Fruit fly (Drosophila melanogaster): ENCODE measurements around the gene CG4991.

dm6 chrX:17066632-17067031, 25.0 kb upstream of the CG4991 start, which contains the start of gene CG45002:
- no peak for TF ChIP-seq tai (GFP tag; optimal IDR thresholded peaks at IDR 0.05)
- TF ChIP-seq N (GFP tag; optimal IDR thresholded peaks at IDR 0.05): no peak
- TF ChIP-seq sage (GFP tag; optimal IDR thresholded peaks at IDR 0.05): no peak
- no peak for TF ChIP-seq woc (GFP tag; optimal IDR thresholded peaks at IDR 0.05)
- TF ChIP-seq foxo (GFP tag; optimal IDR thresholded peaks at IDR 0.05): no peak
